Fruit fly (Drosophila melanogaster) whole organism, prepupa: Measurements from ENCODE around the gene Ets21C.

Experiments
- Blimp-1 ChIP-seq: fragments of 200-800 bp; sonication (Bioruptor generic); optimal IDR thresholded peaks from 3 replicates; lab custom pipeline; 2017; ENCODE audit warnings: missing biosample characterization, missing genetic modification characterization, mild to moderate bottlenecking, moderate library complexity, missing genetic modification reagents
- CG11294 ChIP-seq: fragments of 200-800 bp; sonication (Bioruptor generic); IDR thresholded peaks from 2 replicates; pipeline ENCODE4 v1.3.6; 2022; ENCODE audit warnings: missing biosample characterization, missing genetic modification characterization
- CG11902 ChIP-seq: fragments of 200-800 bp; sonication (Bioruptor generic); optimal IDR thresholded peaks from 3 replicates; lab custom pipeline; 2016; ENCODE audit warnings: missing biosample characterization, missing genetic modification characterization
- CG15336 ChIP-seq: fragments of 200-800 bp; sonication (Bioruptor generic); IDR thresholded peaks from 2 replicates; pipeline ENCODE4 v1.3.6; 2022; ENCODE audit warnings: missing biosample characterization, missing genetic modification characterization
- CG1621 ChIP-seq: fragments of 200-800 bp; sonication (Bioruptor generic); optimal IDR thresholded peaks from 3 replicates; lab custom pipeline; 2018; ENCODE audit warnings: missing biosample characterization, mild to moderate bottlenecking, missing genetic modification characterization
- CG3032 ChIP-seq: fragments of 200-800 bp; optimal IDR thresholded peaks from 2 replicates; lab custom pipeline; 2019; ENCODE audit warnings: missing biosample characterization, mild to moderate bottlenecking, missing genetic modification characterization, moderate library complexity
- CG31627 ChIP-seq: fragments of 200-800 bp; sonication (Bioruptor generic); optimal IDR thresholded peaks from 3 replicates; lab custom pipeline; 2016; ENCODE audit warnings: missing biosample characterization, missing genetic modification characterization
- CG3919 ChIP-seq: fragments of 200-800 bp; sonication (Bioruptor generic); optimal IDR thresholded peaks from 3 replicates; lab custom pipeline; 2016; ENCODE audit warnings: missing biosample characterization, missing genetic modification characterization
- CG4318 ChIP-seq: fragments of 200-800 bp; sonication (Bioruptor generic); optimal IDR thresholded peaks from 3 replicates; lab custom pipeline; 2017; ENCODE audit warnings: missing biosample characterization, mild to moderate bottlenecking, missing genetic modification characterization
- CG6163 ChIP-seq: fragments of 200-800 bp; sonication (Bioruptor generic); IDR thresholded peaks from 3 replicates; pipeline ENCODE4 v1.3.6; 2022; ENCODE audit warnings: missing biosample characterization, missing genetic modification characterization
- CG6276 ChIP-seq: fragments of 200-800 bp; sonication (Bioruptor generic); optimal IDR thresholded peaks from 2 replicates; lab custom pipeline; 2017; ENCODE audit warnings: missing biosample characterization, mild to moderate bottlenecking, missing genetic modification characterization
- CG6792 ChIP-seq: fragments of 200-800 bp; sonication (Bioruptor generic); optimal IDR thresholded peaks from 3 replicates; lab custom pipeline; 2016; ENCODE audit warnings: missing biosample characterization, missing genetic modification characterization
- CG6808 ChIP-seq: fragments of 200-800 bp; sonication (Bioruptor generic); optimal IDR thresholded peaks from 3 replicates; lab custom pipeline; 2017; ENCODE audit warnings: missing biosample characterization, missing genetic modification characterization, mild to moderate bottlenecking, moderate library complexity, missing genetic modification reagents
- CG6854 ChIP-seq: fragments of 200-800 bp; sonication (Bioruptor generic); optimal IDR thresholded peaks from 2 replicates; lab custom pipeline; 2017; ENCODE audit warnings: missing biosample characterization, mild to moderate bottlenecking, missing genetic modification characterization
- CG8632 ChIP-seq: fragments of 200-800 bp; sonication (Bioruptor generic); optimal IDR thresholded peaks from 3 replicates; lab custom pipeline; 2016; ENCODE audit warnings: missing biosample characterization, missing genetic modification characterization
- Eip78C ChIP-seq: fragments of 200-800 bp; sonication (Bioruptor generic); peaks from one replicate; lab custom pipeline; 2016; ENCODE audit warnings: missing biosample characterization, missing genetic modification characterization
- Ets21C ChIP-seq: fragments of 200-800 bp; sonication (Bioruptor generic); optimal IDR thresholded peaks from 3 replicates; lab custom pipeline; 2016; ENCODE audit warnings: missing biosample characterization, missing genetic modification characterization
- Ets96B ChIP-seq: fragments of 200-800 bp; optimal IDR thresholded peaks from 2 replicates; lab custom pipeline; 2019; ENCODE audit warnings: missing biosample characterization, mild to moderate bottlenecking, missing genetic modification characterization, moderate library complexity
- Gug ChIP-seq: fragments of 200-800 bp; sonication (Bioruptor generic); IDR thresholded peaks from 2 replicates; pipeline ENCODE4 v1.3.6; 2022; ENCODE audit warnings: missing biosample characterization, missing genetic modification characterization
- Hr38 ChIP-seq: sonication (Bioruptor generic); optimal IDR thresholded peaks from 2 replicates; lab custom pipeline; 2016; ENCODE audit warnings: missing biosample characterization, missing genetic modification characterization
- Lpt ChIP-seq: fragments of 200-800 bp; sonication (Bioruptor generic); optimal IDR thresholded peaks from 3 replicates; lab custom pipeline; 2016; ENCODE audit warnings: missing biosample characterization, missing genetic modification characterization
- Met ChIP-seq: fragments of 200-800 bp; sonication (Bioruptor generic); optimal IDR thresholded peaks from 3 replicates; lab custom pipeline; 2016; ENCODE audit warnings: missing biosample characterization, missing genetic modification characterization
- OdsH ChIP-seq: fragments of 200-800 bp; sonication (Bioruptor generic); optimal IDR thresholded peaks from 3 replicates; lab custom pipeline; 2016; ENCODE audit warnings: missing biosample characterization, missing genetic modification characterization
- Smox ChIP-seq: fragments of 200-800 bp; sonication (Bioruptor generic); optimal IDR thresholded peaks from 3 replicates; lab custom pipeline; 2016; ENCODE audit warnings: missing biosample characterization, missing genetic modification characterization
- Sox102F ChIP-seq: fragments of 200-800 bp; sonication (Bioruptor generic); optimal IDR thresholded peaks from 2 replicates; lab custom pipeline; 2016; ENCODE audit warnings: missing biosample characterization, mild to moderate bottlenecking, missing genetic modification characterization
- Sox14 ChIP-seq: fragments of 200-800 bp; sonication (Bioruptor generic); optimal IDR thresholded peaks from 3 replicates; lab custom pipeline; 2016; ENCODE audit warnings: missing biosample characterization, missing genetic modification characterization
- Sox15 ChIP-seq: fragments of 200-800 bp; sonication (Bioruptor generic); optimal IDR thresholded peaks from 3 replicates; lab custom pipeline; 2016; ENCODE audit warnings: missing biosample characterization, missing genetic modification characterization
- achi ChIP-seq: fragments of 200-800 bp; sonication (Bioruptor generic); optimal IDR thresholded peaks from 3 replicates; lab custom pipeline; 2016; ENCODE audit warnings: missing biosample characterization, missing genetic modification characterization
- cyc ChIP-seq: fragments of 200-800 bp; sonication (Bioruptor generic); optimal IDR thresholded peaks from 3 replicates; lab custom pipeline; 2016; ENCODE audit warnings: missing biosample characterization, missing genetic modification characterization
- dac ChIP-seq: fragments of 200-800 bp; sonication (Bioruptor generic); optimal IDR thresholded peaks from 2 replicates; lab custom pipeline; 2017; ENCODE audit warnings: missing biosample characterization, mild to moderate bottlenecking, missing genetic modification characterization
- dsx ChIP-seq: fragments of 200-800 bp; optimal IDR thresholded peaks from 3 replicates; lab custom pipeline; 2019; ENCODE audit warnings: missing biosample characterization, mild to moderate bottlenecking, missing genetic modification characterization, moderate library complexity; ENCODE audit not compliant: poor library complexity, severe bottlenecking
- fd59A ChIP-seq: fragments of 200-800 bp; sonication (Bioruptor generic); optimal IDR thresholded peaks from 2 replicates; lab custom pipeline; 2017; ENCODE audit warnings: missing biosample characterization, mild to moderate bottlenecking, missing genetic modification characterization, missing genetic modification reagents
- svp ChIP-seq: fragments of 200-800 bp; sonication (Bioruptor generic); peaks from one replicate; lab custom pipeline; 2016; ENCODE audit warnings: missing biosample characterization, missing genetic modification characterization
- topi ChIP-seq: fragments of 200-800 bp; sonication (Bioruptor generic); optimal IDR thresholded peaks from 3 replicates; lab custom pipeline; 2016; ENCODE audit warnings: missing biosample characterization, missing genetic modification characterization
- vri ChIP-seq: fragments of 200-800 bp; sonication (Bioruptor generic); optimal IDR thresholded peaks from 3 replicates; lab custom pipeline; 2016; ENCODE audit warnings: missing biosample characterization, mild to moderate bottlenecking, missing genetic modification characterization

Gene Ets21C

dm6 chr2L:559311-559710, 6.6 kb upstream of the Ets21C start, which contains the start of gene Tspo (continued):
- TF ChIP-seq CG3919, result no peak
- no peak for TF ChIP-seq topi
- TF ChIP-seq CG15336 (GFP tag; lab: Robert Waterston, UW), result no peak
- TF ChIP-seq Hr38 (GFP tag; lab: Kevin White, UChicago), result no peak
- TF ChIP-seq vri (GFP tag; lab: Kevin White, UChicago), result no peak
- TF ChIP-seq Eip78C (GFP tag; lab: Kevin White, UChicago), result peak; percentile 65
- TF ChIP-seq CG6163 (GFP tag; lab: Robert Waterston, UW), result no peak
- no peak for TF ChIP-seq CG6276
- peak; percentile 63 for TF ChIP-seq CG1621 (tag; lab: Kevin White, UChicago)
- no peak for TF ChIP-seq CG11294 (GFP tag; lab: Robert Waterston, UW)
- TF ChIP-seq CG6854 (GFP tag; lab: Kevin White, UChicago), result no peak
- TF ChIP-seq CG6792 (GFP tag; lab: Kevin White, UChicago), result no peak
- TF ChIP-seq CG6808, result no peak

dm6 chr2L:549637-550036, 3.1 kb downstream of the Ets21C start:
- TF ChIP-seq Met (GFP tag; lab: Kevin White, UChicago) (no peak), svp (GFP tag; lab: Kevin White, UChicago) (peak; percentile 33)
- TF ChIP-seq, all 60 proteins: peak for 1

dm6 chr2L:547978-548377, 4.7 kb downstream of the Ets21C start:
- TF ChIP-seq cyc (no peak), CG31627 (GFP tag; lab: Kevin White, UChicago) (no peak), fd59A (GFP tag; lab: Kevin White, UChicago) (no peak), CG3032 (tag; lab: Kevin White, UChicago) (no peak), CG1621 (tag; lab: Kevin White, UChicago) (no peak), CG6163 (GFP tag; lab: Robert Waterston, UW) (no peak), Lpt (no peak), CG6854 (GFP tag; lab: Kevin White, UChicago) (no peak), Sox14 (no peak), Smox (GFP tag; lab: Kevin White, UChicago) (no peak), Ets96B (no peak), dsx (GFP tag; lab: Kevin White, UChicago) (no peak), Sox15 (GFP tag; lab: Kevin White, UChicago) (no peak), CG4318 (GFP tag; lab: Kevin White, UChicago) (no peak), Eip78C (GFP tag; lab: Kevin White, UChicago) (no peak), Met (GFP tag; lab: Kevin White, UChicago) (no peak), CG11902 (GFP tag; lab: Kevin White, UChicago) (no peak)
- TF ChIP-seq, all 60 proteins: peak for 0

- no peak for TF ChIP-seq CG6163 (GFP tag; lab: Robert Waterston, UW)
- TF ChIP-seq Hr38 (GFP tag; lab: Kevin White, UChicago), result no peak
- TF ChIP-seq Sox102F (GFP tag; lab: Kevin White, UChicago), result no peak
- peak; percentile 62 for TF ChIP-seq svp (GFP tag; lab: Kevin White, UChicago)
- TF ChIP-seq Eip78C (GFP tag; lab: Kevin White, UChicago), result peak; percentile 1
- peak; percentile 14 for TF ChIP-seq achi (GFP tag; lab: Kevin White, UChicago)
- no peak for TF ChIP-seq OdsH (GFP tag; lab: Kevin White, UChicago)
- no peak for TF ChIP-seq CG15336 (GFP tag; lab: Robert Waterston, UW)
Observed at dm6 chr2L:544444-545179, 8.1 kb downstream of the Ets21C start, which contains the start of the genes Spp and nAChRbeta3. Spp (minus strand) TSS chr2L:544653. nAChRbeta3 (plus strand) TSS chr2L:545129.

- no peak for TF ChIP-seq Met (GFP tag; lab: Kevin White, UChicago)
- TF ChIP-seq CG31627 (GFP tag; lab: Kevin White, UChicago), result no peak
- no peak for TF ChIP-seq Blimp-1 (GFP tag; lab: Kevin White, UChicago)
- no peak for TF ChIP-seq Ets21C (GFP tag; lab: Kevin White, UChicago)
- TF ChIP-seq Gug (GFP tag; lab: Robert Waterston, UW), result no peak
- TF ChIP-seq CG8632 (GFP tag; lab: Kevin White, UChicago), result no peak
- TF ChIP-seq Sox15 (GFP tag; lab: Kevin White, UChicago), result no peak
- TF ChIP-seq CG3032 (tag; lab: Kevin White, UChicago), result no peak
- no peak for TF ChIP-seq CG6276
- no peak for TF ChIP-seq Smox (GFP tag; lab: Kevin White, UChicago)
- no peak for TF ChIP-seq dac (GFP tag; lab: Kevin White, UChicago)
- TF ChIP-seq Eip78C (GFP tag; lab: Kevin White, UChicago), result no peak
- no peak for TF ChIP-seq Hr38 (GFP tag; lab: Kevin White, UChicago)
- no peak for TF ChIP-seq topi
- no peak for TF ChIP-seq achi (GFP tag; lab: Kevin White, UChicago)
- TF ChIP-seq Sox102F (GFP tag; lab: Kevin White, UChicago), result no peak
Observed at dm6 chr2L:543799-544198, 8.9 kb downstream of the Ets21C start.
